Fruit fly (Drosophila melanogaster) whole organism: ENCODE measurements around the gene Apc.

Experiments
- CG8478 ChIP-seq: fragments of >200 bp; optimal IDR thresholded peaks from 2 replicates; lab custom pipeline; 2018; ENCODE audit warnings: inconsistent platforms
- Dll ChIP-seq: fragments of >200 bp; optimal IDR thresholded peaks from 2 replicates; lab custom pipeline; 2017
- EcR ChIP-seq, 2 experiments: fragments of >200 bp; optimal IDR thresholded peaks; 2 replicates each; lab custom pipeline; 2017; ENCODE audit warnings: missing biosample characterization in 2 of 2, missing genetic modification characterization in 2 of 2, missing genetic modification reagents in 2 of 2
- pan ChIP-seq: fragments of >200 bp; optimal IDR thresholded peaks from 2 replicates; lab custom pipeline; 2017
- psq ChIP-seq: fragments of >200 bp; optimal IDR thresholded peaks from 2 replicates; lab custom pipeline; 2017
- usp ChIP-seq: fragments of >200 bp; optimal IDR thresholded peaks from 2 replicates; lab custom pipeline; 2017; ENCODE audit warnings: missing biosample characterization, missing genetic modification characterization, mixed read lengths

The Apc gene

DNA sequence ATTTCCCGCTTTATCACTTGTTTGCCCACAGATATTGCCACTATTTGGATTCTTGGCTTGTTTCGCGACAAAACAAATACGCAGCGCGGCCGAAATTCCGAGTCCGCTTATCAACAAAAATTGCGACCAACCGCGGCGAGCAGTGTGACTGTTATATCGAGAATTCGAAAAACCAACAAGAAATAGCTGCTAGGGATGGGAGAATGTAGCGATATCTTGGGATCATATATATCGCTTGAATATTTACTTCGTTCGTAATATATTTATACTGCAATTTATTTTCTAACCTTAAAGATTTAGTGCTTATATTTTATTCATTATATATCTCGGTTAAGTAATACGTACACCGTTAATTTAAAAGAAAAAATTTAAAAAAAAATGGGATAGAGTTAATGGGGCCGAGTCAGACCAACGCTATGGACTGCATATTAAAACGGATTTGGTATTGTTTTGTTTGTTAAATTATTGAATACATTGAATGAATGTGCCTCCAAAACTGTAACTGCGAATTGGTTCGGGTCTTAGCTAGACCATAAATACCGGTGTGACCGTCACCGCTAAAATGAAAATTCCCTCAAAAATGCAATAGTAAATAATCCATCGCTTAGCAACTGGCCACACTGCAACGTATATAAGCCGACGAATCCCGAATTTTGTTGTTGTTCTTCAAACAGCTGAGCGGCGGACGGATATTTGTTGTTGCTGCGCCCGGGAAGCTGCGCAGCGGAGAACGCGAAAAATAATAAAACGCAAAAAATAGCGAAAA lies at the start of gene Apc, which contains the start of gene spg:
Gene Apc (minus strand): TSS at position 138 of the 766 bp plus-strand sequence.
Gene spg (plus strand): TSS at position 660 of the 766 bp plus-strand sequence.
- no peak for TF ChIP-seq Dll (lab: Kevin White, UChicago)
- no peak for TF ChIP-seq CG8478 (lab: Kevin White, UChicago)

DNA sequence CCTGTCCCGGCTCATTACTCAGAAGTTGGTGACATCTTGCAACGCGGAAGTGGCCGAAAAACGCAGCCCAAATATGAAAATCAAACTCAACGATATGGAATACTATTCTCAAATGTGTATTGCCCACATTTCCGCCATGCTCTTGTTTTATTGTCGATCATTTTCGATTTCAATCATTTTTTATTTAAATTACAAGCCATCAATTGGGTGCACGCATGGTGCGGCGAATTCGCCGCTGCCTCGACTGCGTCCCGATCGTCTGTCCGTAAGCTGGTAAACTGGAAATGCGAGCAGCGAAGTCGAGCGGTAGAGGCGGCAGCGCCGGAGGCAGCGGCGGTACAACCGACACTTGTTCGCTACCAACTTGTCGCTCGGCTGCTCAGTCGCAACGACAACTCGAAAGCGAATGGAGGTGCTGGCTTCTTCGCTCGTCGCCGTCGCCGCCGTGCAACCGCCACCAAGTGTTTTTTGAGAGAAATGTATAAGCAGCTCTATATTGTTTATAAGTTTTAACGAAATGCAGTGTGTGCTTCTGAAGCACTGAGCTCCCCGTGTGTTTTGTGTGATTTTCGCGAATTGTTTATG lies 47.1 kb upstream of the Apc start:
- TF ChIP-seq usp (GFP tag; lab: Kevin White, UChicago), result no peak
- no peak for TF ChIP-seq Dll (lab: Kevin White, UChicago)

dm6 chr3R:28889427-28889736 lies 44.8 kb upstream of the Apc start:
- no peak for TF ChIP-seq EcR (GFP tag; optimal IDR thresholded peaks at IDR 0.05; lab: Kevin White, UChicago)
- no peak for TF ChIP-seq usp (GFP tag; lab: Kevin White, UChicago)
- TF ChIP-seq CG8478 (lab: Kevin White, UChicago), result peak; percentile 71
- no peak for TF ChIP-seq pan (lab: Kevin White, UChicago)
- no peak for TF ChIP-seq Dll (lab: Kevin White, UChicago)

DNA sequence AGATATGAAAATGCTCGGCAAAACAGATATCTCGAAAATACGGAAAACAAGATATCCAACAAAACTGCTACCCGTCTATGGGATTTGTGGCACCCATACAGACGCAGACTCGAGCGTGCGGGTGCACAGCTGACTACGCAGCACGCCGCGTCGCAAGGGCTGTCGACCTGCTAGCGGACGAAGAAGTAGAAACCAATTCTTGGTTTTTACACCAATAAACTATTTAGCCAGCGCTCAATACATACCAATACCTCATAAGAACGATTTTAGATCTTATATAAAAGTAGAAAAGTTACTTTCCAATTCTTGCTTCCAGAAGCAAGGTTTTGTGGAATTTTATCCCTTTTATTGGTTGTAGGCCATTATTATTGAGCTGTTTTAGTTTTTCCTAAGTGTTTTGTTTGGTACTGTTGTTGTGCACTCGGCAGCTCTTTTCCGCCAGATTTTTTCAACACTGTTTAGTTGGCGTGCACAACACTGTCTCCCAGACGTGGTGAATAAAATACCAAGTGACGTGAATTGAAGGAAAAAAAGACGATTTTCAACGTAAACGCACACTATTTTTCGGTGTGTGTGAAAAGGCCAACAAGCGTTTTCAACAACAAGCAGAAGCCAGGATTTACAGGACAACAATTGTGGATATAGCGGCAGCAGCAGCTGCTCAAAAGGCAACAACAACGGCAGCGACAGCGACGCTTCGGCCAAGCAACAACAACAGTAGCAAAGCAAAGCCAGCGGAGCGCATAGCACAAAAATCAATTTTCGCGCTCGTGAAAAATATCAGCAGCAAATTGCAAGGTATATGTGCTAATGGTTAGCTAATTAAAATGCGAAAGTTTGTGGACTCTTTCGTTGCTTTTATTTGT lies 44.2 kb upstream of the Apc start:
- TF ChIP-seq CG8478 (lab: Kevin White, UChicago) (no peak), EcR (GFP tag; optimal IDR thresholded peaks at IDR 0.05; lab: Kevin White, UChicago) (peak in 1 of 2 experiments; percentile 88)

DNA sequence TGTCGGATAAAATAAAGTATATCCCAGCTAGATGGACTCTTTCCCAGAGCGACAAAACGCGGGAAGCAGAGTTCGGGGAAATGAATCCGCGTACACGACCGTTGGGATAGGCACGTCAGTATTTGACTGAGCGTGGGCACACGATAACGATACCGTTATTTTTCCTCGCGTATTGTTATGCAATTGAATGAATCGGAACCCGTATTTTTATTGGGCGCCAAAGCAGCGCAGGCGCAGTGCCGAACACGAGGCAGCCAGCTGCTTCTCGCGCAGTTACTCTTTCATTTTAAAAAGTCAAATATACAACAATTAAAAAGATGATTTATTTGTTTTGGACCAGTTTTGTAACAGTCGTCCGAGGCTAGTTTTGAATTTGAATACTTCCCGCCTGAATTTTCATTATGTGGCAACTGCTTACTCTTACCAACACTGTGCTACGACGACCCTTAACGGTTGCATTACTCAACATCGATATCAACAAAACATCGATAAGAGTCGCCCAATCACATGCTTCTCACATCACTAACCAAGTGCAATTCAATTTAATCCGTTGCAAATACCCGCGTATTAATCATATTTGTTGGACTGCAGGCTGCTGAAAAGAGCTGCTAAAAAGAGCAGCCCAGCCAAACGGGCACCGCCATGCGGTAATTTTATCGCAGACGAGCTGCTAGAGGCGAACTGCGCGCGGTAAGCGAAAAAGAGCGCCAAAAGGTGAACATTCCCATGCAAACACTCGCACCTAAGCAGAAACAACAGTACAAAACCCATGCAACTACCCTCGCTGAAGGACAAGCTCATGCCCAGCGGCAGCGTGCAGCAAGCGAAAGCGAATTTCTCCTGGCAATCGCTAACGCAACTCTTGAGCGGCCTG lies 43.2 kb upstream of the Apc start, which contains the start of the genes CG33203 and Doa:
Gene CG33203 (minus strand): TSS at position 151 of the 874 bp plus-strand sequence.
Gene Doa (plus strand): TSS at position 515 of the 874 bp plus-strand sequence.
- no peak for TF ChIP-seq usp (GFP tag; lab: Kevin White, UChicago)
- no peak for TF ChIP-seq psq (lab: Kevin White, UChicago)
- no peak for TF ChIP-seq EcR (GFP tag; optimal IDR thresholded peaks at IDR 0.05; lab: Kevin White, UChicago)
- no peak for TF ChIP-seq Dll (lab: Kevin White, UChicago)
- TF ChIP-seq CG8478 (lab: Kevin White, UChicago), result no peak

- TF ChIP-seq Dll (lab: Kevin White, UChicago) (peak; percentile 2), usp (GFP tag; lab: Kevin White, UChicago) (no peak)
These were observed 42.3 kb upstream of the Apc start for dm6 chr3R:28886813-28887212.

DNA sequence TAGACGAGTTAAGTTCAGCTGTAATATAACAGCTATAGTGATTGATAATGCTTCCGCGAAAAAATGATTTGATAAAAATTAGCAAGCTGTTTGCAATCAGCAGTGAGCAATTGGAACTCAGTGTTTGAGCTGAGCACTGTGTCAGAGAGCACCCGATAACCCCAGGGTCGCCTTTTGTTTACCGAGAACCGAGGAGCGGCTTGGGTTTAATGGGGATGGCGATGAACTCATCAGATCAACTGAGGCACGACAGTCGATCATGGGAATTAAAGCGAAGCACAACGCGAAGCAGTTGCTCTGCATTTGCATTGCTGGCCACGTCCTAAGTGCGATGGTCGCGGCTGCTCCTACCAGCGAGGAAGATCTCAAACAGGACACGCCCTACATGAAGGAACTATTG lies 38.9 kb upstream of the Apc start, which contains the start of gene Nepl21:
Gene Nepl21 (plus strand): TSS at position 260 of the 400 bp plus-strand sequence.
- TF ChIP-seq CG8478 (lab: Kevin White, UChicago) (no peak), EcR (GFP tag; optimal IDR thresholded peaks at IDR 0.05; lab: Kevin White, UChicago) (no peak), psq (lab: Kevin White, UChicago) (no peak), usp (GFP tag; lab: Kevin White, UChicago) (no peak), Dll (lab: Kevin White, UChicago) (no peak), pan (lab: Kevin White, UChicago) (no peak)

DNA sequence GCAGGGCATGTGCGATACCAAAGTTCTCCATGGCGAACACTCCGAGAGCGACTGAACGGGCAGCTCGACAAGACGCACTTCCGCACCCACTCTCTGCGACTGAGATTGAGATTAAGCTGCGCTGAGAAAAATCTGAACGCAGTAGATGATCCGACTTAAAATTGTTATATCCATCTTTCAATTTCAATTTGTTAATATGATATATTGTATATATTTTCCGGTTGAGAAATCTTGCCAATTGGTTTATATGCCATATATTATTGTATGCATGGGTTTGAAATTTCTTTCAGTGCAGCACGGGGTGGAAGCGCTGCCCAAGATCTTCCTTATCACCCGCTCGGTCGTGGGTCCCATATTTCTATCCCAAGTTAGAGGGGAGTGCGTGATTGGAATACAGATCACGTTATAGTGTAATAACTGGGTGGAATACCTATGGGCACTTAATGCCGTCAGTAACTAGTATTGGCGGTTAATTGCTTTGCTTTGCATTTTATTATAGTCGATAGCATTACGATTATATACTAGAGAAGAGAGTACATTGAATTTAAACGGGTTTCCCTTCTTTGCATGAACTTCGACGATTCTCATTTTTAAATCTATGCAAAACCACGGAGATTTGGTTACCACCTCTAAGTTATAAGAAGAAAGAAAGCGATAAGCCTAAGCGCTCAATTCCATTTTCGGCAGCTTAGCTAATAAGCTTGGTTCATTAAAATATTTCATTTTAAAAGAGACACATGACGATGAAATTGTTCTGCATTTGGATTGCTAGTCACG lies 35.7 kb upstream of the Apc start, which contains the start of the genes Nepl19 and Nepl20:
Gene Nepl19 (minus strand): TSS at position 57 of the 777 bp plus-strand sequence.
Gene Nepl20 (plus strand): TSS at position 727 of the 777 bp plus-strand sequence.
- no peak for TF ChIP-seq pan (lab: Kevin White, UChicago)
- no peak for TF ChIP-seq CG8478 (lab: Kevin White, UChicago)
- TF ChIP-seq usp (GFP tag; lab: Kevin White, UChicago), result no peak
- no peak for TF ChIP-seq EcR (GFP tag; optimal IDR thresholded peaks at IDR 0.05; lab: Kevin White, UChicago)
- no peak for TF ChIP-seq psq (lab: Kevin White, UChicago)
- no peak for TF ChIP-seq Dll (lab: Kevin White, UChicago)

DNA sequence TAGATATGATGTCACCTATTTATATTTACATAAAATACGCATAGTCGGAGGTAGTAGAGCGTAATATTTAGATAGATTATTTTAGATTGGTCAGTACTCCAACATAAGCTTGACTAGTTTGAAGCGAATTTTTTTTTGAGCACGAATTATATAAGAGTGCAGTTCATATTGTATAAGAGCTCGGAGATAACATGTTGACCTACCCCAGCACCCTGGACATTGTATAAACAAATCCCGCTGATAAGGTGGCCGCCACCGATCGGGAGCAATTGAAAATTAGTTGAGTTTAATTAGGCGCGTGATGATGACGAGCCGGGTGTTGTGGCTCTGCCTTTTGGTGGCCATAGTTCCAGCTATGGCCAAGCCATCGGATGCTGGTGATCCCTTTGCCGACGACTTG lies 30.8 kb upstream of the Apc start, which contains the start of gene Nepl18:
Gene Nepl18 (plus strand): TSS at position 277 of the 400 bp plus-strand sequence.
- TF ChIP-seq psq (lab: Kevin White, UChicago) (no peak), Dll (lab: Kevin White, UChicago) (no peak), pan (lab: Kevin White, UChicago) (no peak), CG8478 (lab: Kevin White, UChicago) (no peak), EcR (GFP tag; optimal IDR thresholded peaks at IDR 0.05; lab: Kevin White, UChicago) (no peak), usp (GFP tag; lab: Kevin White, UChicago) (no peak)

dm6 chr3R:28872605-28873004 lies 28.1 kb upstream of the Apc start, which contains the start of gene Nepl17:
TSS of gene Nepl17 (plus strand) at chr3R:28872905.
- no peak for TF ChIP-seq CG8478 (lab: Kevin White, UChicago)
